Worm (Caenorhabditis elegans): ENCODE data around the gene F36H1.12.
A peak's percentile ranks its signal among the peaks of the same experiment; 100 is the strongest.

The F36H1.12 gene

ce11 chrIV:11030893-11031292 lies 22.6 kb downstream of the F36H1.12 start, which contains the start of gene hrg-4:
Gene hrg-4, minus strand, starts transcription at chrIV:11030993.
- TF ChIP-seq F13C5.2 (tag; optimal IDR thresholded peaks at IDR 0.05) (no peak), pes-1 (GFP tag; IDR thresholded peaks at IDR 0.05) (no peak), ama-1 (optimal IDR thresholded peaks at IDR 0.05) (no peak), ets-7 (tag; optimal IDR thresholded peaks at IDR 0.05) (no peak), flt-1 (GFP tag; IDR thresholded peaks at IDR 0.05) (no peak), hmg-4 (GFP tag; optimal IDR thresholded peaks at IDR 0.05) (no peak), tra-4 (tag; optimal IDR thresholded peaks at IDR 0.05) (no peak), scrt-1 (GFP tag; IDR thresholded peaks at IDR 0.05) (no peak), sea-1 (GFP tag; conservative IDR thresholded peaks at IDR 0.05) (no peak), tbx-37 (GFP tag; conservative IDR thresholded peaks at IDR 0.05) (no peak), ceh-13 (GFP tag; optimal IDR thresholded peaks at IDR 0.05) (no peak), aly-1 (tag; optimal IDR thresholded peaks at IDR 0.05) (no peak), tbx-11 (GFP tag; IDR thresholded peaks at IDR 0.05) (no peak), hmbx-1 (tag; optimal IDR thresholded peaks at IDR 0.05) (no peak), B0310.2 (tag; optimal IDR thresholded peaks at IDR 0.05) (no peak)

ce11 chrIV:11030117-11030516 lies 23.4 kb downstream of the F36H1.12 start:
- no peak for TF ChIP-seq tra-4 (tag; optimal IDR thresholded peaks at IDR 0.05)
- TF ChIP-seq tbx-11 (GFP tag; IDR thresholded peaks at IDR 0.05) = no peak
- no peak for TF ChIP-seq tbx-37 (GFP tag; conservative IDR thresholded peaks at IDR 0.05)
- no peak for TF ChIP-seq flt-1 (GFP tag; IDR thresholded peaks at IDR 0.05)
- TF ChIP-seq scrt-1 (GFP tag; IDR thresholded peaks at IDR 0.05) = no peak
- TF ChIP-seq ets-7 (tag; optimal IDR thresholded peaks at IDR 0.05) = no peak
- TF ChIP-seq ceh-13 (GFP tag; optimal IDR thresholded peaks at IDR 0.05) = no peak
- no peak for TF ChIP-seq sea-1 (GFP tag; conservative IDR thresholded peaks at IDR 0.05)
- no peak for TF ChIP-seq ceh-36 (tag; optimal IDR thresholded peaks at IDR 0.05)
- TF ChIP-seq hmbx-1 (tag; optimal IDR thresholded peaks at IDR 0.05) = no peak
- no peak for TF ChIP-seq B0310.2 (tag; optimal IDR thresholded peaks at IDR 0.05)
- no peak for TF ChIP-seq hmg-4 (GFP tag; optimal IDR thresholded peaks at IDR 0.05)
- no peak for TF ChIP-seq ama-1 (optimal IDR thresholded peaks at IDR 0.05)
- TF ChIP-seq pes-1 (GFP tag; IDR thresholded peaks at IDR 0.05) = no peak
- no peak for TF ChIP-seq hnd-1 (tag; optimal IDR thresholded peaks at IDR 0.05)
- no peak for TF ChIP-seq aly-1 (tag; optimal IDR thresholded peaks at IDR 0.05)
- TF ChIP-seq F13C5.2 (tag; optimal IDR thresholded peaks at IDR 0.05) = no peak

- TF ChIP-seq ets-7 (tag; optimal IDR thresholded peaks at IDR 0.05) (no peak), tra-4 (tag; optimal IDR thresholded peaks at IDR 0.05) (no peak), sea-1 (GFP tag; conservative IDR thresholded peaks at IDR 0.05) (no peak), ceh-36 (tag; optimal IDR thresholded peaks at IDR 0.05) (no peak), scrt-1 (GFP tag; IDR thresholded peaks at IDR 0.05) (no peak), tbx-37 (GFP tag; conservative IDR thresholded peaks at IDR 0.05) (no peak), ama-1 (optimal IDR thresholded peaks at IDR 0.05) (no peak), hnd-1 (tag; optimal IDR thresholded peaks at IDR 0.05) (no peak)
Observed at ce11 chrIV:11029412-11029811, 24.1 kb downstream of the F36H1.12 start, which contains the start of gene hrg-5. Gene hrg-5, minus strand, starts transcription at chrIV:11029428.

- TF ChIP-seq tbx-11 (GFP tag; IDR thresholded peaks at IDR 0.05) = no peak
- 0 out of 2 replicates have a peak, but pooled peaks have one; percentile 42 for TF ChIP-seq pes-1 (GFP tag; IDR thresholded peaks at IDR 0.05)
- TF ChIP-seq flt-1 (GFP tag; IDR thresholded peaks at IDR 0.05) = peak; percentile 20; the same call in 1 of the 2 replicates
- no peak for TF ChIP-seq aly-1 (tag; optimal IDR thresholded peaks at IDR 0.05)
- TF ChIP-seq hnd-1 (tag; optimal IDR thresholded peaks at IDR 0.05) = no peak
- peak; percentile 25 for TF ChIP-seq ceh-36 (tag; optimal IDR thresholded peaks at IDR 0.05)
- peak; percentile 13 for TF ChIP-seq ets-7 (tag; optimal IDR thresholded peaks at IDR 0.05)
- TF ChIP-seq ceh-13 (GFP tag; optimal IDR thresholded peaks at IDR 0.05) = no peak
- TF ChIP-seq hmbx-1 (tag; optimal IDR thresholded peaks at IDR 0.05) = no peak
- no peak for TF ChIP-seq sea-1 (GFP tag; conservative IDR thresholded peaks at IDR 0.05)
- TF ChIP-seq hmg-4 (GFP tag; optimal IDR thresholded peaks at IDR 0.05) = peak; percentile 48
- peak; percentile 88 for TF ChIP-seq ama-1 (optimal IDR thresholded peaks at IDR 0.05)
- TF ChIP-seq tra-4 (tag; optimal IDR thresholded peaks at IDR 0.05) = peak; percentile 7
- TF ChIP-seq B0310.2 (tag; optimal IDR thresholded peaks at IDR 0.05) = no peak
- TF ChIP-seq tbx-37 (GFP tag; conservative IDR thresholded peaks at IDR 0.05) = no peak
Observed at ce11 chrIV:11027560-11027959, 25.9 kb downstream of the F36H1.12 start.

- TF ChIP-seq tbx-37 (GFP tag; conservative IDR thresholded peaks at IDR 0.05) (0 out of 2 replicates have a peak, but pooled peaks have one; percentile 10), sea-1 (GFP tag; conservative IDR thresholded peaks at IDR 0.05) (no peak), hmg-4 (GFP tag; optimal IDR thresholded peaks at IDR 0.05) (no peak)
Observed at ce11 chrIV:11026648-11027047, 26.9 kb downstream of the F36H1.12 start.

ce11 chrIV:11025941-11026340 lies 27.6 kb downstream of the F36H1.12 start:
- TF ChIP-seq pes-1 (GFP tag; IDR thresholded peaks at IDR 0.05) (peak; percentile 99), flt-1 (GFP tag; IDR thresholded peaks at IDR 0.05) (peak; percentile 100), hnd-1 (tag; optimal IDR thresholded peaks at IDR 0.05) (peak; percentile 96), ama-1 (optimal IDR thresholded peaks at IDR 0.05) (peak; percentile 92), sea-1 (GFP tag; conservative IDR thresholded peaks at IDR 0.05) (peak; percentile 99), hmg-4 (GFP tag; optimal IDR thresholded peaks at IDR 0.05) (peak; percentile 100), tbx-37 (GFP tag; conservative IDR thresholded peaks at IDR 0.05) (peak; percentile 99), scrt-1 (GFP tag; IDR thresholded peaks at IDR 0.05) (peak; percentile 99), hmbx-1 (tag; optimal IDR thresholded peaks at IDR 0.05) (peak; percentile 93), ets-7 (tag; optimal IDR thresholded peaks at IDR 0.05) (peak; percentile 96), tra-4 (tag; optimal IDR thresholded peaks at IDR 0.05) (peak; percentile 99), F13C5.2 (tag; optimal IDR thresholded peaks at IDR 0.05) (peak; percentile 99), ceh-36 (tag; optimal IDR thresholded peaks at IDR 0.05) (peak; percentile 98), ceh-13 (GFP tag; optimal IDR thresholded peaks at IDR 0.05) (peak; percentile 98), aly-1 (tag; optimal IDR thresholded peaks at IDR 0.05) (peak; percentile 100), B0310.2 (tag; optimal IDR thresholded peaks at IDR 0.05) (peak; percentile 99), tbx-11 (GFP tag; IDR thresholded peaks at IDR 0.05) (peak; percentile 99)

- no peak for TF ChIP-seq tbx-11 (GFP tag; IDR thresholded peaks at IDR 0.05)
- no peak for TF ChIP-seq hmbx-1 (tag; optimal IDR thresholded peaks at IDR 0.05)
- no peak for TF ChIP-seq ceh-36 (tag; optimal IDR thresholded peaks at IDR 0.05)
- no peak for TF ChIP-seq hnd-1 (tag; optimal IDR thresholded peaks at IDR 0.05)
- no peak for TF ChIP-seq flt-1 (GFP tag; IDR thresholded peaks at IDR 0.05)
- no peak for TF ChIP-seq pes-1 (GFP tag; IDR thresholded peaks at IDR 0.05)
- no peak for TF ChIP-seq hmg-4 (GFP tag; optimal IDR thresholded peaks at IDR 0.05)
- no peak for TF ChIP-seq sea-1 (GFP tag; conservative IDR thresholded peaks at IDR 0.05)
- no peak for TF ChIP-seq scrt-1 (GFP tag; IDR thresholded peaks at IDR 0.05)
- TF ChIP-seq F13C5.2 (tag; optimal IDR thresholded peaks at IDR 0.05) = no peak
- TF ChIP-seq ets-7 (tag; optimal IDR thresholded peaks at IDR 0.05) = no peak
Observed at ce11 chrIV:11022303-11022702, 31.2 kb downstream of the F36H1.12 start, which contains the start of gene alh-3. Gene alh-3, plus strand, starts transcription at chrIV:11022603.
